Fruit fly (Drosophila melanogaster): Measurements from ENCODE around the gene Rpp14b.
A peak's percentile ranks its signal among the peaks of the same experiment; 100 is the strongest.

Rpp14b gene

DNA sequence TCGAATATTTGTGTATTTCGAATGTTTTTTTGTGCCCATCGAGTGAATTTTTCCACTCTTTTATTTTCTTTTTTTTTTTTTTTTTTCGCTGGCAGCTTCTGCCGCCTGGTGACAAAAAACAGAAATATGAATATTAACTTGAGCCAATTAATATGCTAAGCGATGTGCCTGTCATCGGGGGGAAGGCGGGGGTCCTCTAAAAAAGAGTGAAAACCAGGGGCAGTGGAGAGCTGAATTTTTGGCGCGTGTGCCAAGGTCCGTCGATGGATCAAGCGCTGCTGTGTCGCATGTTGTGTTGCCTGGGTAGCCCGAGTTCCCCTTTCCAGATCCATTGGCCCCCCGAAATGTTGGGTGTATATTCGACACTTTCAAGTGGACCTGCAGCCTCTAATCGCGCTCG lies 50.1 kb downstream of the Rpp14b start:
- TF ChIP-seq CG34406 (GFP tag; optimal IDR thresholded peaks at IDR 0.05) (no peak), eg (GFP tag; IDR thresholded peaks at IDR 0.05) (0 out of 3 replicates have a peak, but pooled peaks have one; percentile 18)

Data from whole organism, prepupa.